Fruit fly (Drosophila melanogaster) whole organism, adult: ENCODE results near the gene CG42724.
A peak's percentile ranks its signal among the peaks of the same experiment; 100 is the strongest.

Experiments used
- CG11617 ChIP-seq: fragments of 200-800 bp; sonication (Bioruptor generic); optimal IDR thresholded peaks from 2 replicates; lab custom pipeline; 2017; ENCODE audit warnings: mild to moderate bottlenecking, missing biosample characterization, missing genetic modification reagents, missing genetic modification characterization
- CG5204 ChIP-seq: fragments of 200-800 bp; sonication (Bioruptor generic); optimal IDR thresholded peaks from 2 replicates; lab custom pipeline; 2016; ENCODE audit warnings: missing biosample characterization, missing genetic modification characterization
- CG7101 ChIP-seq: fragments of 200-800 bp; sonication (Bioruptor generic); optimal IDR thresholded peaks from 2 replicates; lab custom pipeline; 2018; ENCODE audit warnings: missing biosample characterization, mild to moderate bottlenecking, missing genetic modification characterization, moderate library complexity
- Crg-1 ChIP-seq: fragments of 200-800 bp; sonication (Bioruptor generic); optimal IDR thresholded peaks from 2 replicates; lab custom pipeline; 2016; ENCODE audit warnings: missing biosample characterization, missing genetic modification characterization
- Hr96 ChIP-seq: fragments of 200-800 bp; sonication (Bioruptor generic); optimal IDR thresholded peaks from 2 replicates; lab custom pipeline; 2016; ENCODE audit warnings: missing biosample characterization, missing genetic modification characterization
- Mnt ChIP-seq: fragments of 200-800 bp; sonication (Bioruptor generic); optimal IDR thresholded peaks from 2 replicates; lab custom pipeline; 2016; ENCODE audit warnings: missing biosample characterization, mild to moderate bottlenecking, missing genetic modification characterization
- bab1 ChIP-seq: fragments of 200-800 bp; sonication (Bioruptor generic); optimal IDR thresholded peaks from 3 replicates; lab custom pipeline; 2019; ENCODE audit warnings: missing biosample characterization, mild to moderate bottlenecking, missing genetic modification characterization, moderate library complexity
- cic ChIP-seq: fragments of 200-800 bp; sonication (Bioruptor generic); optimal IDR thresholded peaks from 2 replicates; lab custom pipeline; 2017; ENCODE audit warnings: missing biosample characterization, mild to moderate bottlenecking, missing genetic modification characterization, moderate library complexity
- kay ChIP-seq: fragments of 200-800 bp; sonication (Bioruptor generic); peaks from one replicate; lab custom pipeline; 2016; ENCODE audit warnings: missing biosample characterization, missing genetic modification characterization, borderline replicate concordance
- toe ChIP-seq: fragments of 200-800 bp; sonication (Bioruptor generic); optimal IDR thresholded peaks from 2 replicates; lab custom pipeline; 2016; ENCODE audit warnings: missing biosample characterization, missing genetic modification characterization

- no peak for TF ChIP-seq Hr96 (GFP tag; lab: Kevin White, UChicago)
- TF ChIP-seq CG11617 (GFP tag; lab: Kevin White, UChicago) = peak; percentile 35
- TF ChIP-seq CG7101 = no peak
- TF ChIP-seq Crg-1 = no peak
- no peak for TF ChIP-seq kay (GFP tag; lab: Kevin White, UChicago)
- peak; percentile 17 for TF ChIP-seq Mnt (GFP tag; lab: Kevin White, UChicago)
- TF ChIP-seq toe (GFP tag; lab: Kevin White, UChicago) = no peak
- TF ChIP-seq CG5204 = no peak
- no peak for TF ChIP-seq bab1
- TF ChIP-seq cic (GFP tag; lab: Kevin White, UChicago) = peak; percentile 46
These were observed 14.8 kb upstream of the CG42724 start, which contains the start of gene gzl for dm6 chr3R:6382733-6383465.
